Worm (Caenorhabditis elegans) whole organism, young adult: ENCODE results near the gene cnep-1.
A peak's percentile ranks its signal among the peaks of the same experiment; 100 is the strongest.

ENCODE experiments used
- F10E7.11 ChIP-seq: sonication (generic microtip); optimal IDR thresholded peaks from 2 replicates; lab custom pipeline; 2017; ENCODE audit warnings: mild to moderate bottlenecking, missing genetic modification characterization, moderate library complexity, missing compliant biosample characterization
- F22D6.2 ChIP-seq: sonication (generic microtip); optimal IDR thresholded peaks from 2 replicates; lab custom pipeline; 2016; ENCODE audit warnings: mild to moderate bottlenecking, missing genetic modification characterization, missing compliant biosample characterization
- F39B2.1 ChIP-seq: fragments of 200-800 bp; sonication (Bioruptor generic); IDR thresholded peaks from 2 replicates; pipeline ENCODE4 v1.3.6; 2022; ENCODE audit warnings: missing genetic modification reagents, missing genetic modification characterization, missing compliant biosample characterization
- F52B5.7 ChIP-seq: sonication (generic microtip); optimal IDR thresholded peaks from 2 replicates; lab custom pipeline; 2016; ENCODE audit warnings: mild to moderate bottlenecking, missing genetic modification characterization, missing compliant biosample characterization
- F55B11.4 ChIP-seq: sonication (generic microtip); optimal IDR thresholded peaks from 2 replicates; lab custom pipeline; 2016; ENCODE audit warnings: missing compliant biosample characterization, missing genetic modification characterization, borderline replicate concordance; ENCODE audit not compliant: insufficient read depth
- K11D2.4 ChIP-seq: fragments of 200-800 bp; sonication (Bioruptor generic); IDR thresholded peaks from 2 replicates; pipeline ENCODE4 v1.3.6; 2022; ENCODE audit warnings: missing genetic modification reagents, missing genetic modification characterization, missing compliant biosample characterization
- K12H6.12 ChIP-seq: fragments of 200-800 bp; sonication (Bioruptor generic); optimal IDR thresholded peaks from 2 replicates; lab custom pipeline; 2018; ENCODE audit warnings: mild to moderate bottlenecking, missing genetic modification characterization, missing compliant biosample characterization
- Y53G8AR.9 ChIP-seq: fragments of 200-800 bp; sonication (Bioruptor generic); conservative IDR thresholded peaks from 2 replicates; pipeline ENCODE4 v1.3.6; 2022; ENCODE audit warnings: missing genetic modification reagents, missing genetic modification characterization, missing compliant biosample characterization
- Y79H2A.3 ChIP-seq: fragments of 200-800 bp; sonication (Bioruptor generic); conservative IDR thresholded peaks from 2 replicates; pipeline ENCODE4 v1.3.6; 2022; ENCODE audit warnings: missing genetic modification reagents, missing genetic modification characterization, missing compliant biosample characterization
- akir-1 ChIP-seq: fragments of 200-800 bp; sonication (Bioruptor generic); optimal IDR thresholded peaks from 2 replicates; lab custom pipeline; 2018; ENCODE audit warnings: mild to moderate bottlenecking, missing genetic modification characterization, moderate library complexity, missing compliant biosample characterization
- ama-1 ChIP-seq, 3 experiments: fragments of 150-350 bp in 1 of 3; sonication (generic microtip) in 2 of 3; optimal IDR thresholded peaks; 2 replicates each; lab custom pipeline; 2014 to 2018; ENCODE audit warnings: missing biosample characterization in 2 of 3, missing genetic modification characterization in 2 of 3, missing genetic modification reagents in 2 of 3
- aptf-2 ChIP-seq: fragments of 200-800 bp; sonication (Bioruptor generic); conservative IDR thresholded peaks from 2 replicates; pipeline ENCODE4 v1.3.6; 2022; ENCODE audit warnings: missing genetic modification reagents, missing genetic modification characterization, missing compliant biosample characterization
- atf-7 ChIP-seq: sonication (generic microtip); optimal IDR thresholded peaks from 2 replicates; lab custom pipeline; 2017; ENCODE audit warnings: mild to moderate bottlenecking, missing genetic modification characterization, missing compliant biosample characterization
- athp-1 ChIP-seq: sonication (generic microtip); optimal IDR thresholded peaks from 2 replicates; lab custom pipeline; 2017; ENCODE audit warnings: mild to moderate bottlenecking, missing genetic modification characterization, missing compliant biosample characterization
- attf-5 ChIP-seq: fragments of 200-800 bp; sonication (Bioruptor generic); optimal IDR thresholded peaks from 2 replicates; lab custom pipeline; 2018; ENCODE audit warnings: mild to moderate bottlenecking, missing genetic modification characterization, missing compliant biosample characterization
- attf-6 ChIP-seq: fragments of 200-800 bp; sonication (Bioruptor generic); IDR thresholded peaks from 2 replicates; pipeline ENCODE4 v1.3.6; 2022; ENCODE audit warnings: missing genetic modification reagents, missing genetic modification characterization, missing compliant biosample characterization
- cebp-1 ChIP-seq, 2 experiments: fragments of 200-800 bp in 1 of 2; sonication (Bioruptor generic) in 1 of 2; sonication (generic microtip) in 1 of 2; IDR thresholded peaks in 1 of 2; optimal IDR thresholded peaks in 1 of 2; 2 replicates each; pipeline versions ENCODE4 v1.3.6 to Lab custom; 2017 to 2022; ENCODE audit warnings: missing compliant biosample characterization in 2 of 2, missing genetic modification characterization in 2 of 2, mild to moderate bottlenecking in 1 of 2, missing genetic modification reagents in 1 of 2, moderate library complexity in 1 of 2
- cebp-2 ChIP-seq: fragments of 200-800 bp; sonication (Bioruptor generic); IDR thresholded peaks from 2 replicates; pipeline ENCODE4 v1.3.6; 2022; ENCODE audit warnings: missing genetic modification characterization, missing compliant biosample characterization
- chd-7 ChIP-seq: sonication (generic microtip); optimal IDR thresholded peaks from 2 replicates; lab custom pipeline; 2016; ENCODE audit warnings: mild to moderate bottlenecking, missing genetic modification characterization, moderate library complexity, missing compliant biosample characterization
- dpff-1 ChIP-seq: sonication (generic microtip); optimal IDR thresholded peaks from 2 replicates; lab custom pipeline; 2017; ENCODE audit warnings: mild to moderate bottlenecking, missing genetic modification characterization, missing compliant biosample characterization
- dpl-1 ChIP-seq: fragments of 150-350 bp; optimal IDR thresholded peaks from 2 replicates; lab custom pipeline; 2014; ENCODE audit warnings: missing biosample characterization, missing genetic modification reagents, missing genetic modification characterization
- ekl-4 ChIP-seq: fragments of 200-800 bp; sonication (Bioruptor generic); IDR thresholded peaks from 2 replicates; pipeline ENCODE4 v1.3.6; 2022; ENCODE audit warnings: missing genetic modification reagents, missing genetic modification characterization, missing compliant biosample characterization
- him-1 ChIP-seq: sonication (generic microtip); optimal IDR thresholded peaks from 2 replicates; lab custom pipeline; 2016; ENCODE audit warnings: missing genotype, missing genetic modification reagents, missing genetic modification characterization, missing compliant biosample characterization
- let-526 ChIP-seq: fragments of 200-800 bp; sonication (Bioruptor generic); IDR thresholded peaks from 2 replicates; pipeline ENCODE4 v1.3.6; 2022; ENCODE audit warnings: missing genetic modification reagents, missing genetic modification characterization, missing compliant biosample characterization
- let-607 ChIP-seq, 2 experiments: fragments of 200-800 bp in 1 of 2; sonication (Bioruptor generic) in 1 of 2; sonication (generic microtip) in 1 of 2; optimal IDR thresholded peaks; 2 replicates each; lab custom pipeline; 2016 to 2018; ENCODE audit warnings: mild to moderate bottlenecking in 2 of 2, missing compliant biosample characterization in 2 of 2, missing genetic modification characterization in 2 of 2, moderate library complexity in 2 of 2, missing genotype in 1 of 2
- lin-26 ChIP-seq: fragments of 200-800 bp; sonication (Bioruptor generic); IDR thresholded peaks from 2 replicates; pipeline ENCODE4 v1.3.6; 2022; ENCODE audit warnings: missing genetic modification reagents, missing genetic modification characterization, missing compliant biosample characterization
- lin-35 ChIP-seq, 3 experiments: fragments of 150-350 bp in 2 of 3; sonication (generic microtip) in 1 of 3; optimal IDR thresholded peaks; 2 replicates each; lab custom pipeline; 2014 to 2018; ENCODE audit warnings: missing biosample characterization in 3 of 3, missing genetic modification characterization in 3 of 3, missing genetic modification reagents in 3 of 3
- lin-54 ChIP-seq: fragments of 200-800 bp; sonication (Bioruptor generic); optimal IDR thresholded peaks from 2 replicates; lab custom pipeline; 2018; ENCODE audit warnings: mild to moderate bottlenecking, missing genetic modification characterization, missing compliant biosample characterization
- lsl-1 ChIP-seq: fragments of 200-800 bp; sonication (Bioruptor generic); optimal IDR thresholded peaks from 2 replicates; lab custom pipeline; 2018; ENCODE audit warnings: mild to moderate bottlenecking, missing genetic modification characterization, moderate library complexity, missing compliant biosample characterization
- madf-10 ChIP-seq: sonication (generic microtip); optimal IDR thresholded peaks from 2 replicates; lab custom pipeline; 2016; ENCODE audit warnings: mild to moderate bottlenecking, missing genetic modification characterization, missing compliant biosample characterization
- madf-3 ChIP-seq: fragments of 200-800 bp; sonication (Bioruptor generic); IDR thresholded peaks from 2 replicates; pipeline ENCODE4 v1.3.6; 2022; ENCODE audit warnings: missing genetic modification reagents, missing genetic modification characterization, missing compliant biosample characterization
- madf-8 ChIP-seq: fragments of 200-800 bp; sonication (Bioruptor generic); conservative IDR thresholded peaks from 2 replicates; pipeline ENCODE4 v1.3.6; 2022; ENCODE audit warnings: missing genetic modification reagents, missing genetic modification characterization, missing compliant biosample characterization
- mel-28 ChIP-seq: sonication (generic microtip); optimal IDR thresholded peaks from 2 replicates; lab custom pipeline; 2016; ENCODE audit warnings: borderline replicate concordance, mild to moderate bottlenecking, missing genetic modification characterization, missing compliant biosample characterization
- nfya-1 ChIP-seq: sonication (generic microtip); optimal IDR thresholded peaks from 2 replicates; lab custom pipeline; 2017; ENCODE audit warnings: antibody characterized with exemption, missing compliant biosample characterization, missing genetic modification characterization, borderline replicate concordance; ENCODE audit not compliant: insufficient read depth
- nfya-2 ChIP-seq: fragments of 200-800 bp; sonication (Bioruptor generic); IDR thresholded peaks from 2 replicates; pipeline ENCODE4 v1.3.6; 2022; ENCODE audit warnings: missing genetic modification reagents, missing genetic modification characterization, missing compliant biosample characterization
- nfyb-1 ChIP-seq: fragments of 200-800 bp; sonication (Bioruptor generic); IDR thresholded peaks from 2 replicates; pipeline ENCODE4 v1.3.6; 2022; ENCODE audit warnings: missing genetic modification reagents, missing genetic modification characterization, missing compliant biosample characterization
- nhr-90 ChIP-seq: sonication (generic microtip); optimal IDR thresholded peaks from 2 replicates; lab custom pipeline; 2016; ENCODE audit warnings: missing genotype, mild to moderate bottlenecking, missing genetic modification characterization, missing compliant biosample characterization
- pha-4 ChIP-seq: fragments of 150-350 bp; sonication (generic microtip); optimal IDR thresholded peaks from 2 replicates; lab custom pipeline; 2014; ENCODE audit warnings: missing biosample characterization, missing genetic modification reagents, missing genetic modification characterization
- rcor-1 ChIP-seq: fragments of 200-800 bp; sonication (Bioruptor generic); IDR thresholded peaks from 2 replicates; pipeline ENCODE4 v1.3.6; 2022; ENCODE audit warnings: missing genetic modification reagents, missing genetic modification characterization, missing compliant biosample characterization
- sea-2 ChIP-seq: fragments of 200-800 bp; sonication (Bioruptor generic); IDR thresholded peaks from 2 replicates; pipeline ENCODE4 v1.3.6; 2022; ENCODE audit warnings: missing genetic modification characterization, missing compliant biosample characterization
- tbp1 ChIP-seq: fragments of 200-800 bp; sonication (Bioruptor generic); optimal IDR thresholded peaks from 2 replicates; lab custom pipeline; 2018; ENCODE audit warnings: mild to moderate bottlenecking, missing genetic modification characterization, missing compliant biosample characterization
- zim-3 ChIP-seq: sonication (generic microtip); optimal IDR thresholded peaks from 2 replicates; lab custom pipeline; 2017; ENCODE audit warnings: mild to moderate bottlenecking, missing genetic modification characterization, moderate library complexity, missing compliant biosample characterization
- ztf-18 ChIP-seq: sonication (generic microtip); optimal IDR thresholded peaks from 2 replicates; lab custom pipeline; 2016; ENCODE audit warnings: missing genotype, mild to moderate bottlenecking, missing genetic modification characterization, missing compliant biosample characterization
- ztf-25 ChIP-seq: fragments of 200-800 bp; sonication (Bioruptor generic); IDR thresholded peaks from 2 replicates; pipeline ENCODE4 v1.3.6; 2022; ENCODE audit warnings: missing genetic modification reagents, missing genetic modification characterization, missing compliant biosample characterization
- ztf-26 ChIP-seq: sonication (generic microtip); optimal IDR thresholded peaks from 2 replicates; lab custom pipeline; 2017; ENCODE audit warnings: missing genetic modification characterization, missing compliant biosample characterization

cnep-1 gene

ce11 chrII:7319471-7319870, 9.3 kb downstream of the cnep-1 start (continued):
- no peak for TF ChIP-seq F55B11.4 (tag; lab: Kevin White, UChicago)
- peak; percentile 71 for TF ChIP-seq K11D2.4 (GFP tag; lab: Robert Waterston, UW)
- no peak for TF ChIP-seq lin-54 (GFP tag; lab: Kevin White, UChicago)
- no peak for TF ChIP-seq nfya-1 (tag; lab: Kevin White, UChicago)
- no peak for TF ChIP-seq ztf-26 (tag; lab: Kevin White, UChicago)
- TF ChIP-seq aptf-2 (GFP tag; lab: Robert Waterston, UW), result peak; percentile 53; the same call in 1 of the 2 replicates
- TF ChIP-seq chd-7 (tag; lab: Kevin White, UChicago), result peak; percentile 78
- TF ChIP-seq cebp-2 (GFP tag; lab: Robert Waterston, UW), result no peak
- TF ChIP-seq F10E7.11 (tag; lab: Kevin White, UChicago), result peak; percentile 74
- peak; percentile 48; the same call in 1 of the 2 replicates for TF ChIP-seq cebp-1 (GFP tag; IDR thresholded peaks at IDR 0.05; lab: Robert Waterston, UW)
- peak; percentile 73 for TF ChIP-seq cebp-1 (tag; optimal IDR thresholded peaks at IDR 0.05; lab: Kevin White, UChicago)
- TF ChIP-seq dpl-1 (GFP tag; lab: Kevin White, UChicago), result no peak
- TF ChIP-seq zim-3 (tag; lab: Kevin White, UChicago), result peak; percentile 86
- TF ChIP-seq F52B5.7, result peak; percentile 90
- TF ChIP-seq lsl-1, result no peak
- TF ChIP-seq attf-5 (GFP tag; lab: Kevin White, UChicago), result peak; percentile 42
- TF ChIP-seq atf-7 (tag; lab: Kevin White, UChicago), result peak; percentile 60
- TF ChIP-seq nfya-2, result 0 out of 2 replicates have a peak, but pooled peaks have one; percentile 38
- 0 out of 2 replicates have a peak, but pooled peaks have one; percentile 19 for TF ChIP-seq madf-3
- TF ChIP-seq nfyb-1 (GFP tag; lab: Robert Waterston, UW), result peak; percentile 51; the same call in 1 of the 2 replicates
- TF ChIP-seq ztf-25 (GFP tag; lab: Robert Waterston, UW), result 0 out of 2 replicates have a peak, but pooled peaks have one; percentile 23

- TF ChIP-seq dpff-1 (tag; lab: Kevin White, UChicago) (no peak), athp-1 (no peak), nhr-90 (no peak), rcor-1 (GFP tag; lab: Robert Waterston, UW) (0 out of 2 replicates have a peak, but pooled peaks have one; percentile 18), madf-10 (tag; lab: Kevin White, UChicago) (no peak), mel-28 (tag; lab: Kevin White, UChicago) (no peak), lin-35 (GFP tag; optimal IDR thresholded peaks at IDR 0.05; lab: Kevin White, UChicago) (peak in 1 of 3 experiments; percentile 41), nfyb-1 (GFP tag; lab: Robert Waterston, UW) (peak; percentile 55; the same call in 1 of the 2 replicates), F22D6.2 (tag; lab: Kevin White, UChicago) (no peak), cebp-2 (GFP tag; lab: Robert Waterston, UW) (no peak), sea-2 (GFP tag; lab: Robert Waterston, UW) (no peak), lsl-1 (no peak), madf-8 (GFP tag; lab: Robert Waterston, UW) (no peak), ama-1 (optimal IDR thresholded peaks at IDR 0.05; lab: Kevin White, UChicago) (no peak), ama-1 (GFP tag; optimal IDR thresholded peaks at IDR 0.05; lab: Kevin White, UChicago) (no peak), lin-26 (GFP tag; lab: Robert Waterston, UW) (no peak), zim-3 (tag; lab: Kevin White, UChicago) (no peak), attf-6 (GFP tag; lab: Robert Waterston, UW) (no peak)
Observed at ce11 chrII:7323317-7323716, 13.2 kb downstream of the cnep-1 start.

ce11 chrII:7323925-7324324, 13.8 kb downstream of the cnep-1 start, which contains the start of gene F21D12.3:
Gene F21D12.3, minus strand, starts transcription at chrII:7324025.
- TF ChIP-seq him-1 (tag; lab: Kevin White, UChicago) (no peak), ztf-18 (tag; lab: Kevin White, UChicago) (no peak), akir-1 (no peak), K12H6.12 (no peak), tbp1 (GFP tag; lab: Kevin White, UChicago) (no peak), Y53G8AR.9 (GFP tag; lab: Robert Waterston, UW) (0 out of 2 replicates have a peak, but pooled peaks have one; percentile 24), let-526 (GFP tag; lab: Robert Waterston, UW) (no peak), chd-7 (tag; lab: Kevin White, UChicago) (peak; percentile 26), ekl-4 (GFP tag; lab: Robert Waterston, UW) (no peak), F39B2.1 (GFP tag; lab: Robert Waterston, UW) (no peak), pha-4 (tag; lab: Kevin White, UChicago) (no peak), let-607 (tag; optimal IDR thresholded peaks at IDR 0.05; lab: Kevin White, UChicago) (no peak), Y79H2A.3 (no peak)
